Worm (Caenorhabditis elegans): ENCODE measurements around the gene Y25C1A.2.

- no peak for TF ChIP-seq tbx-2 (tag; optimal IDR thresholded peaks at IDR 0.05)
- TF ChIP-seq pha-2 (tag; optimal IDR thresholded peaks at IDR 0.05) = no peak
- no peak for TF ChIP-seq ceh-30 (tag; optimal IDR thresholded peaks at IDR 0.05)
- no peak for TF ChIP-seq K09A11.1 (tag; optimal IDR thresholded peaks at IDR 0.05; ENCODE audit: insufficient read depth)
- TF ChIP-seq ceh-34 (tag; optimal IDR thresholded peaks at IDR 0.05) = no peak
- TF ChIP-seq C08G9.2 (tag; optimal IDR thresholded peaks at IDR 0.05) = no peak
- TF ChIP-seq pha-4 (tag; optimal IDR thresholded peaks at IDR 0.05) = no peak
- no peak for TF ChIP-seq ceh-6 (GFP tag; optimal IDR thresholded peaks at IDR 0.05)
- TF ChIP-seq fkh-6 (tag; optimal IDR thresholded peaks at IDR 0.05) = no peak
- no peak for TF ChIP-seq hlh-13 (GFP tag; optimal IDR thresholded peaks at IDR 0.05)
- TF ChIP-seq ets-4 (tag; optimal IDR thresholded peaks at IDR 0.05) = no peak
- no peak for TF ChIP-seq elt-2 (tag; optimal IDR thresholded peaks at IDR 0.05)
- no peak for TF ChIP-seq nfya-1 (tag; optimal IDR thresholded peaks at IDR 0.05)
- TF ChIP-seq sox-4 (tag; optimal IDR thresholded peaks at IDR 0.05) = no peak
Observed at ce11 chrII:3148404-3148803, 36.0 kb downstream of the Y25C1A.2 start.
